Fruit fly (Drosophila melanogaster) whole organism, embryonic: ENCODE results near the gene ca.

Experiments
- CG10366 ChIP-seq: fragments of 200-800 bp; sonication (Bioruptor generic); IDR thresholded peaks from 2 replicates; pipeline ENCODE4 v1.3.6; 2022; ENCODE audit warnings: missing biosample characterization, missing genetic modification characterization
- CG11723 ChIP-seq: fragments of 200-800 bp; sonication (Bioruptor generic); optimal IDR thresholded peaks from 2 replicates; lab custom pipeline; 2017; ENCODE audit warnings: missing biosample characterization, mild to moderate bottlenecking, missing genetic modification characterization
- CG32532 ChIP-seq: fragments of 200-800 bp; sonication (Bioruptor generic); IDR thresholded peaks from 2 replicates; pipeline ENCODE4 v1.3.6; 2022; ENCODE audit warnings: missing biosample characterization, missing genetic modification characterization
- CG4854 ChIP-seq: fragments of 200-800 bp; sonication (Bioruptor generic); optimal IDR thresholded peaks from 2 replicates; lab custom pipeline; 2016; ENCODE audit warnings: missing biosample characterization, missing genetic modification characterization, inconsistent platforms
- Eip74EF ChIP-seq, 2 experiments: fragments of 200-800 bp in 1 of 2; fragments of >200 bp in 1 of 2; sonication (Bioruptor generic) in 1 of 2; optimal IDR thresholded peaks; 2 replicates each; lab custom pipeline; 2017 to 2019; ENCODE audit warnings: missing biosample characterization in 2 of 2, missing genetic modification characterization in 2 of 2, mild to moderate bottlenecking in 1 of 2, moderate library complexity in 1 of 2
- Pdp1 ChIP-seq, 2 experiments: fragments of 200-800 bp; sonication (Bioruptor generic); optimal IDR thresholded peaks; 3 replicates each; lab custom pipeline; 2016; ENCODE audit warnings: missing biosample characterization in 2 of 2, missing genetic modification characterization in 2 of 2, mild to moderate bottlenecking in 1 of 2, moderate library complexity in 1 of 2
- Sry-β ChIP-seq: fragments of 200-800 bp; sonication (Bioruptor generic); optimal IDR thresholded peaks from 2 replicates; lab custom pipeline; 2018; ENCODE audit warnings: missing biosample characterization, mild to moderate bottlenecking, missing genetic modification characterization, moderate library complexity
- bab2 ChIP-seq: fragments of 200-800 bp; sonication (Bioruptor generic); optimal IDR thresholded peaks from 2 replicates; lab custom pipeline; 2016; ENCODE audit warnings: missing biosample characterization, missing genetic modification characterization
- disco-r ChIP-seq: fragments of 200-800 bp; sonication (Bioruptor generic); optimal IDR thresholded peaks from 2 replicates; lab custom pipeline; 2016; ENCODE audit warnings: missing biosample characterization, missing genetic modification characterization
- h ChIP-seq: fragments of >200 bp; optimal IDR thresholded peaks from 2 replicates; lab custom pipeline; 2017
- pnt ChIP-seq: fragments of 200-800 bp; sonication (Bioruptor generic); optimal IDR thresholded peaks from 3 replicates; lab custom pipeline; 2016; ENCODE audit warnings: missing biosample characterization, missing genetic modification characterization

- TF ChIP-seq CG4854 (no peak), h (lab: Kevin White, UChicago) (no peak), pnt (no peak), Sry-β (no peak), CG32532 (GFP tag; lab: Robert Waterston, UW) (0 out of 2 replicates have a peak, but pooled peaks have one; percentile 18), CG10366 (GFP tag; lab: Robert Waterston, UW) (no peak), Pdp1 (GFP tag; optimal IDR thresholded peaks at IDR 0.05; lab: Kevin White, UChicago) (no peak), CG11723 (GFP tag; lab: Kevin White, UChicago) (no peak), disco-r (GFP tag; lab: Kevin White, UChicago) (no peak), bab2 (no peak), Eip74EF (GFP tag; optimal IDR thresholded peaks at IDR 0.05; lab: Kevin White, UChicago) (no peak)
Measured at dm6 chr3R:29765267-29766095, 41.1 kb upstream of the ca start, which contains the start of gene kay.
